Fruit fly (Drosophila melanogaster) whole organism, embryonic: ENCODE data around the gene RpL24.
A peak's percentile ranks its signal among the peaks of the same experiment; 100 is the strongest.

Experiments
- Abd-B ChIP-seq: fragments of 200-800 bp; sonication (Bioruptor generic); optimal IDR thresholded peaks from 2 replicates; lab custom pipeline; 2018; ENCODE audit warnings: missing biosample characterization, mild to moderate bottlenecking, missing genetic modification characterization, moderate library complexity
- Atf-2 ChIP-seq: fragments of 200-800 bp; sonication (Bioruptor generic); optimal IDR thresholded peaks from 2 replicates; lab custom pipeline; 2016; ENCODE audit warnings: missing biosample characterization, missing genetic modification characterization
- Atf3 ChIP-seq: fragments of 200-800 bp; sonication (Bioruptor generic); optimal IDR thresholded peaks from 3 replicates; lab custom pipeline; 2016; ENCODE audit warnings: missing biosample characterization, missing genetic modification characterization
- CG10321 ChIP-seq: fragments of 200-800 bp; sonication (Bioruptor generic); IDR thresholded peaks from 2 replicates; pipeline ENCODE4 v1.3.6; 2022; ENCODE audit warnings: missing biosample characterization, missing genetic modification characterization
- CG10366 ChIP-seq: fragments of 200-800 bp; sonication (Bioruptor generic); IDR thresholded peaks from 2 replicates; pipeline ENCODE4 v1.3.6; 2022; ENCODE audit warnings: missing biosample characterization, missing genetic modification characterization
- CG11398 ChIP-seq: fragments of 200-800 bp; sonication (Bioruptor generic); optimal IDR thresholded peaks from 2 replicates; lab custom pipeline; 2016; ENCODE audit warnings: missing biosample characterization, missing genetic modification characterization
- CG12744 ChIP-seq: fragments of 200-800 bp; sonication (Bioruptor generic); optimal IDR thresholded peaks from 2 replicates; lab custom pipeline; 2016; ENCODE audit warnings: missing biosample characterization, missing genetic modification characterization
- CG17186 ChIP-seq: fragments of 200-800 bp; sonication (Bioruptor generic); optimal IDR thresholded peaks from 3 replicates; lab custom pipeline; 2017; ENCODE audit warnings: missing biosample characterization, missing genetic modification reagents, missing genetic modification characterization
- CG17802 ChIP-seq: fragments of 200-800 bp; sonication (Bioruptor generic); optimal IDR thresholded peaks from 2 replicates; lab custom pipeline; 2018; ENCODE audit warnings: missing biosample characterization, mild to moderate bottlenecking, missing genetic modification characterization, moderate library complexity
- CG2129 ChIP-seq: fragments of 200-800 bp; sonication (Bioruptor generic); IDR thresholded peaks from 2 replicates; pipeline ENCODE4 v1.3.6; 2022; ENCODE audit warnings: missing biosample characterization, missing genetic modification characterization; ENCODE audit not compliant: partially characterized antibody
- CG3281 ChIP-seq: fragments of 200-800 bp; sonication (Bioruptor generic); optimal IDR thresholded peaks from 3 replicates; lab custom pipeline; 2017; ENCODE audit warnings: missing biosample characterization, mild to moderate bottlenecking, missing genetic modification characterization
- CG4282 ChIP-seq: fragments of 200-800 bp; sonication (Bioruptor generic); optimal IDR thresholded peaks from 2 replicates; lab custom pipeline; 2016; ENCODE audit warnings: missing biosample characterization, missing genetic modification characterization
- CG6175 ChIP-seq: fragments of 200-800 bp; sonication (Bioruptor generic); IDR thresholded peaks from 3 replicates; pipeline ENCODE4 v1.3.6; 2022; ENCODE audit warnings: missing biosample characterization, missing genetic modification characterization
- CG6254 ChIP-seq: fragments of 200-800 bp; sonication (Bioruptor generic); optimal IDR thresholded peaks from 3 replicates; lab custom pipeline; 2017; ENCODE audit warnings: mild to moderate bottlenecking, missing biosample characterization, missing genetic modification reagents, missing genetic modification characterization
- CG6272 ChIP-seq: fragments of 200-800 bp; sonication (Bioruptor generic); IDR thresholded peaks from 2 replicates; pipeline ENCODE4 v1.3.6; 2022; ENCODE audit warnings: missing biosample characterization, missing genetic modification characterization
- D19A ChIP-seq: fragments of 200-800 bp; optimal IDR thresholded peaks from 3 replicates; lab custom pipeline; 2019; ENCODE audit warnings: missing biosample characterization, mild to moderate bottlenecking, missing genetic modification characterization, moderate library complexity
- Dip2 ChIP-seq: fragments of 200-800 bp; sonication (Bioruptor generic); IDR thresholded peaks from 2 replicates; pipeline ENCODE4 v1.3.6; 2022; ENCODE audit warnings: missing biosample characterization, missing genetic modification characterization
- Ets65A ChIP-seq: fragments of 200-800 bp; sonication (Bioruptor generic); peaks from one replicate; lab custom pipeline; 2016; ENCODE audit warnings: missing biosample characterization, missing genetic modification characterization
- HLH3B ChIP-seq: fragments of 200-800 bp; sonication (Bioruptor generic); IDR thresholded peaks from 2 replicates; pipeline ENCODE4 v1.3.6; 2022; ENCODE audit warnings: missing biosample characterization, missing genetic modification characterization
- Hand ChIP-seq: fragments of 200-800 bp; sonication (Bioruptor generic); optimal IDR thresholded peaks from 2 replicates; lab custom pipeline; 2017; ENCODE audit warnings: mild to moderate bottlenecking, missing biosample characterization, missing genetic modification reagents, missing genetic modification characterization
- HmgD ChIP-seq: fragments of 200-800 bp; sonication (Bioruptor generic); optimal IDR thresholded peaks from 3 replicates; lab custom pipeline; 2016; ENCODE audit warnings: missing biosample characterization, missing genetic modification characterization
- Hmx ChIP-seq: fragments of 200-800 bp; sonication (Bioruptor generic); optimal IDR thresholded peaks from 2 replicates; lab custom pipeline; 2016; ENCODE audit warnings: missing biosample characterization, missing genetic modification characterization
- Hr78 ChIP-seq, 2 experiments: fragments of 200-800 bp in 1 of 2; fragments of >200 bp in 1 of 2; sonication (Bioruptor generic) in 1 of 2; optimal IDR thresholded peaks; 2 replicates each; lab custom pipeline; 2017 to 2019; ENCODE audit warnings: missing biosample characterization in 2 of 2, missing genetic modification characterization in 2 of 2, mild to moderate bottlenecking in 1 of 2, moderate library complexity in 1 of 2
- MBD-R2 ChIP-seq: fragments of 200-800 bp; sonication (Bioruptor generic); IDR thresholded peaks from 2 replicates; pipeline ENCODE4 v1.3.6; 2022; ENCODE audit warnings: missing biosample characterization, missing genetic modification characterization
- Rx ChIP-seq: fragments of 200-800 bp; sonication (Bioruptor generic); IDR thresholded peaks from 2 replicates; pipeline ENCODE4 v1.3.6; 2022; ENCODE audit warnings: missing biosample characterization, missing genetic modification characterization
- Sin3A ChIP-seq: fragments of >200 bp; optimal IDR thresholded peaks from 2 replicates; lab custom pipeline; 2018
- Spps ChIP-seq: fragments of 200-800 bp; sonication (Bioruptor generic); optimal IDR thresholded peaks from 2 replicates; lab custom pipeline; 2018; ENCODE audit warnings: missing biosample characterization, mild to moderate bottlenecking, missing genetic modification characterization
- Taf1 ChIP-seq: fragments of 200-800 bp; sonication (Bioruptor generic); IDR thresholded peaks from 2 replicates; pipeline ENCODE4 v1.3.6; 2022; ENCODE audit warnings: missing biosample characterization, missing genetic modification characterization
- al ChIP-seq: fragments of 200-800 bp; sonication (Bioruptor generic); IDR thresholded peaks from 2 replicates; pipeline ENCODE4 v1.3.6; 2022; ENCODE audit warnings: missing biosample characterization, missing genetic modification characterization
- ase ChIP-seq: fragments of 200-800 bp; sonication (Bioruptor generic); IDR thresholded peaks from 3 replicates; pipeline ENCODE4 v1.3.6; 2022; ENCODE audit warnings: missing biosample characterization, missing genetic modification characterization
- bowl ChIP-seq: fragments of 200-800 bp; sonication (Bioruptor generic); IDR thresholded peaks from 2 replicates; pipeline ENCODE4 v1.3.6; 2022; ENCODE audit warnings: missing biosample characterization, missing genetic modification characterization
- br ChIP-seq: fragments of >200 bp; optimal IDR thresholded peaks from 2 replicates; lab custom pipeline; 2017
- chinmo ChIP-seq: fragments of 200-800 bp; sonication (Bioruptor generic); IDR thresholded peaks from 4 replicates; pipeline ENCODE4 v1.3.6; 2022; ENCODE audit warnings: missing biosample characterization, missing genetic modification characterization; ENCODE audit not compliant: partially characterized antibody
- chm ChIP-seq: fragments of 200-800 bp; sonication (Bioruptor generic); IDR thresholded peaks from 2 replicates; pipeline ENCODE4 v1.3.6; 2022; ENCODE audit warnings: missing biosample characterization, missing genetic modification characterization
- ci ChIP-seq: fragments of 200-800 bp; sonication (Bioruptor generic); IDR thresholded peaks from 3 replicates; pipeline ENCODE4 v1.3.6; 2022; ENCODE audit warnings: missing biosample characterization, missing genetic modification characterization
- crol ChIP-seq: fragments of 200-800 bp; sonication (Bioruptor generic); IDR thresholded peaks from 2 replicates; pipeline ENCODE4 v1.3.6; 2022; ENCODE audit warnings: missing biosample characterization, missing genetic modification characterization
- crp ChIP-seq, 2 experiments: fragments of 200-800 bp; sonication (Bioruptor generic); optimal IDR thresholded peaks; 2 replicates in 1 of 2; 3 replicates in 1 of 2; lab custom pipeline; 2017; ENCODE audit warnings: missing biosample characterization in 2 of 2, missing genetic modification characterization in 2 of 2, mild to moderate bottlenecking in 1 of 2, moderate library complexity in 1 of 2
- eyg ChIP-seq: fragments of 200-800 bp; sonication (Bioruptor generic); optimal IDR thresholded peaks from 3 replicates; lab custom pipeline; 2016; ENCODE audit warnings: missing biosample characterization, missing genetic modification characterization
- grn ChIP-seq: fragments of 200-800 bp; sonication (Bioruptor generic); optimal IDR thresholded peaks from 3 replicates; lab custom pipeline; 2017; ENCODE audit warnings: missing biosample characterization, missing genetic modification characterization
- kay ChIP-seq: fragments of 200-800 bp; sonication (Bioruptor generic); optimal IDR thresholded peaks from 2 replicates; lab custom pipeline; 2016; ENCODE audit warnings: missing biosample characterization, missing genetic modification characterization
- lab ChIP-seq: fragments of 200-800 bp; sonication (Bioruptor generic); optimal IDR thresholded peaks from 3 replicates; lab custom pipeline; 2017; ENCODE audit warnings: missing biosample characterization, missing genetic modification characterization, mild to moderate bottlenecking, moderate library complexity, missing genetic modification reagents
- lmd ChIP-seq: fragments of 200-800 bp; sonication (Bioruptor generic); IDR thresholded peaks from 2 replicates; pipeline ENCODE4 v1.3.6; 2022; ENCODE audit warnings: missing biosample characterization, missing genetic modification characterization
- nmo ChIP-seq: fragments of 200-800 bp; sonication (Bioruptor generic); optimal IDR thresholded peaks from 2 replicates; lab custom pipeline; 2018; ENCODE audit warnings: missing biosample characterization, mild to moderate bottlenecking, missing genetic modification characterization, moderate library complexity
- onecut ChIP-seq: fragments of 200-800 bp; sonication (Bioruptor generic); IDR thresholded peaks from 2 replicates; pipeline ENCODE4 v1.3.6; 2022; ENCODE audit warnings: missing biosample characterization, missing genetic modification characterization
- phol ChIP-seq: fragments of 200-800 bp; sonication (Bioruptor generic); optimal IDR thresholded peaks from 3 replicates; lab custom pipeline; 2018; ENCODE audit warnings: missing biosample characterization, mild to moderate bottlenecking, missing genetic modification characterization, moderate library complexity
- prd ChIP-seq, 3 experiments: fragments of >200 bp in 2 of 3; fragments of 200-800 bp in 1 of 3; sonication (Bioruptor generic) in 1 of 3; optimal IDR thresholded peaks in 2 of 3; IDR thresholded peaks in 1 of 3; 2 replicates in 2 of 3; 3 replicates in 1 of 3; pipeline versions ENCODE4 v1.3.6 to Lab custom; 2017 to 2022; ENCODE audit warnings: missing biosample characterization in 1 of 3, missing genetic modification characterization in 1 of 3
- slp2 ChIP-seq: fragments of 200-800 bp; sonication (Bioruptor generic); optimal IDR thresholded peaks from 2 replicates; lab custom pipeline; 2016; ENCODE audit warnings: missing biosample characterization, missing genetic modification characterization
- sna ChIP-seq: fragments of 200-800 bp; sonication (Bioruptor generic); IDR thresholded peaks from 2 replicates; pipeline ENCODE4 v1.3.6; 2022; ENCODE audit warnings: missing biosample characterization, missing genetic modification characterization; ENCODE audit not compliant: partially characterized antibody
- sqz ChIP-seq: fragments of 200-800 bp; sonication (Bioruptor generic); optimal IDR thresholded peaks from 3 replicates; lab custom pipeline; 2018; ENCODE audit warnings: missing biosample characterization, mild to moderate bottlenecking, missing genetic modification characterization
- tin ChIP-seq: fragments of 200-800 bp; sonication (Bioruptor generic); optimal IDR thresholded peaks from 3 replicates; lab custom pipeline; 2016; ENCODE audit warnings: missing biosample characterization, missing genetic modification characterization
- zf30C ChIP-seq: fragments of 200-800 bp; sonication (Bioruptor generic); optimal IDR thresholded peaks from 3 replicates; lab custom pipeline; 2018; ENCODE audit warnings: missing biosample characterization, mild to moderate bottlenecking, missing genetic modification characterization

Gene RpL24

DNA sequence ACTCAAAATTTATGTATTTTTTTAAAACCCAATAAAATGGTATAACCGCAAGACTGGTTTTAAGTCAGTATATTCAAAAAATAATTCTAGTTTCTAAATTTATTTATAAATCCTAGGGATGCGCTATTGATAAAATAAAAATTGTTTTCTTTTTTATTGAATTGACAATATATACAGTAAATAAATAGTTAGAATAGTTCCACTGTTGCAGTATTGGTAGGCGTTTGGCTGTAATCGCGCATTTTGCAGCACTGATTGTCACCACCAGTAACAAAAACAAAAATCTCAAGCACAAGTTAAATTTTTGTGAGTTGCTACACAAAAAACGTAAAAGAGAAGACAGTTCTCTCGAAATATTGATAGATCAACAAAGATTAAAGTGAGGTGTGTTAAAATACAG is 26.0 kb downstream of the RpL24 start, which contains the start of gene CG31855 (continued):
- TF ChIP-seq lab (GFP tag; lab: Kevin White, UChicago) (peak; percentile 91), CG12744 (GFP tag; lab: Kevin White, UChicago) (peak; percentile 63), CG17802 (tag; lab: Kevin White, UChicago) (peak; percentile 42), eyg (peak; percentile 41), sqz (GFP tag; lab: Kevin White, UChicago) (peak; percentile 58), ci (GFP tag; lab: Robert Waterston, UW) (peak; percentile 84), HmgD (GFP tag; lab: Kevin White, UChicago) (no peak), CG10366 (peak; percentile 76), zf30C (GFP tag; lab: Kevin White, UChicago) (no peak), phol (tag; lab: Kevin White, UChicago) (peak; percentile 70), kay (GFP tag; lab: Kevin White, UChicago) (peak; percentile 81), br (lab: Kevin White, UChicago) (no peak), sna (no peak), CG6254 (GFP tag; lab: Kevin White, UChicago) (peak; percentile 17), Sin3A (no peak), Atf3 (peak; percentile 11), onecut (GFP tag; lab: Robert Waterston, UW) (peak; percentile 73), chinmo (GFP tag; lab: Robert Waterston, UW) (no peak), Spps (tag; lab: Kevin White, UChicago) (peak; percentile 43), HLH3B (peak; percentile 82), CG2129 (GFP tag; lab: Robert Waterston, UW) (no peak), lmd (GFP tag; lab: Robert Waterston, UW) (peak; percentile 81), Hr78 (GFP tag; optimal IDR thresholded peaks at IDR 0.05; lab: Kevin White, UChicago) (no peak), Rx (GFP tag; lab: Robert Waterston, UW) (0 out of 2 replicates have a peak, but pooled peaks have one; percentile 9), Dip2 (no peak), Atf-2 (GFP tag; lab: Kevin White, UChicago) (peak; percentile 54), Taf1 (peak; percentile 77), bowl (GFP tag; lab: Robert Waterston, UW) (no peak), chm (GFP tag; lab: Robert Waterston, UW) (peak; percentile 83), slp2 (GFP tag; lab: Kevin White, UChicago) (peak; percentile 39), prd (optimal IDR thresholded peaks at IDR 0.05; lab: Kevin White, UChicago) (no peak), prd (GFP tag; IDR thresholded peaks at IDR 0.05; lab: Robert Waterston, UW) (peak; percentile 83), nmo (peak; percentile 62), tin (GFP tag; lab: Kevin White, UChicago) (peak; percentile 88), CG3281 (GFP tag; lab: Kevin White, UChicago) (peak; percentile 84), grn (no peak), Hand (GFP tag; lab: Kevin White, UChicago) (peak; percentile 68), ase (GFP tag; lab: Robert Waterston, UW) (peak; percentile 86), Ets65A (GFP tag; lab: Kevin White, UChicago) (peak; percentile 95), CG11398 (GFP tag; lab: Kevin White, UChicago) (no peak), crol (GFP tag; lab: Robert Waterston, UW) (no peak), CG10321 (0 out of 2 replicates have a peak, but pooled peaks have one; percentile 21), D19A (tag; lab: Kevin White, UChicago) (peak; percentile 56), CG6272 (GFP tag; lab: Robert Waterston, UW) (peak; percentile 77), al (peak; percentile 61), CG4282 (GFP tag; lab: Kevin White, UChicago) (peak; percentile 76), Abd-B (GFP tag; lab: Kevin White, UChicago) (peak; percentile 30), Hmx (GFP tag; lab: Kevin White, UChicago) (peak; percentile 78), MBD-R2 (GFP tag; lab: Robert Waterston, UW) (peak; percentile 93), crp (GFP tag; optimal IDR thresholded peaks at IDR 0.05; lab: Kevin White, UChicago) (peak in 1 of 2 experiments; percentile 42), CG17186 (GFP tag; lab: Kevin White, UChicago) (peak; percentile 13), CG6175 (GFP tag; lab: Robert Waterston, UW) (0 out of 3 replicates have a peak, but pooled peaks have one; percentile 30)
